Fruit fly (Drosophila melanogaster) whole organism, embryonic: Measurements from ENCODE around the gene Rab9Db.

Source experiments
- Aef1 ChIP-seq: fragments of 200-800 bp; sonication (Bioruptor generic); IDR thresholded peaks from 3 replicates; pipeline ENCODE4 v1.3.6; 2022; ENCODE audit warnings: missing biosample characterization, missing genetic modification characterization
- Atf-2 ChIP-seq: fragments of 200-800 bp; sonication (Bioruptor generic); optimal IDR thresholded peaks from 2 replicates; lab custom pipeline; 2016; ENCODE audit warnings: missing biosample characterization, missing genetic modification characterization
- BEAF-32 ChIP-seq: fragments of 200-800 bp; sonication (Bioruptor generic); optimal IDR thresholded peaks from 3 replicates; lab custom pipeline; 2017; ENCODE audit warnings: missing biosample characterization, missing genetic modification characterization, mild to moderate bottlenecking, moderate library complexity, missing genetic modification reagents
- Blimp-1 ChIP-seq: fragments of 200-800 bp; sonication (Bioruptor generic); optimal IDR thresholded peaks from 3 replicates; lab custom pipeline; 2018; ENCODE audit warnings: missing biosample characterization, missing genetic modification characterization, mild to moderate bottlenecking, moderate library complexity, missing genetic modification reagents
- CG10543 ChIP-seq: fragments of 200-800 bp; sonication (Bioruptor generic); optimal IDR thresholded peaks from 3 replicates; lab custom pipeline; 2017; ENCODE audit warnings: missing biosample characterization, mild to moderate bottlenecking, missing genetic modification characterization, moderate library complexity
- CG10565 ChIP-seq: fragments of 200-800 bp; sonication (Bioruptor generic); optimal IDR thresholded peaks from 3 replicates; lab custom pipeline; 2016; ENCODE audit warnings: missing biosample characterization, mild to moderate bottlenecking, missing genetic modification characterization
- CG12299 ChIP-seq: fragments of 200-800 bp; sonication (Bioruptor generic); optimal IDR thresholded peaks from 2 replicates; lab custom pipeline; 2018; ENCODE audit warnings: missing biosample characterization, mild to moderate bottlenecking, missing genetic modification characterization
- CG14014 ChIP-seq: fragments of 200-800 bp; sonication (Bioruptor generic); IDR thresholded peaks from 2 replicates; pipeline ENCODE4 v1.3.6; 2022; ENCODE audit warnings: missing biosample characterization, missing genetic modification characterization
- CG1647 ChIP-seq: fragments of 200-800 bp; sonication (Bioruptor generic); optimal IDR thresholded peaks from 3 replicates; lab custom pipeline; 2016; ENCODE audit warnings: missing biosample characterization, missing genetic modification characterization
- CG17912 ChIP-seq: fragments of 200-800 bp; sonication (Bioruptor generic); optimal IDR thresholded peaks from 2 replicates; lab custom pipeline; 2018; ENCODE audit warnings: missing biosample characterization, mild to moderate bottlenecking, missing genetic modification characterization
- CG18011 ChIP-seq: fragments of 200-800 bp; sonication (Bioruptor generic); optimal IDR thresholded peaks from 2 replicates; lab custom pipeline; 2017; ENCODE audit warnings: missing biosample characterization, missing genetic modification characterization, mild to moderate bottlenecking, moderate library complexity, missing genotype
- CG3065 ChIP-seq: fragments of 200-800 bp; sonication (Bioruptor generic); optimal IDR thresholded peaks from 2 replicates; lab custom pipeline; 2016; ENCODE audit warnings: missing biosample characterization, missing genetic modification characterization
- CG31441 ChIP-seq: fragments of 200-800 bp; sonication (Bioruptor generic); IDR thresholded peaks from 2 replicates; pipeline ENCODE4 v1.3.6; 2022; ENCODE audit warnings: missing biosample characterization, missing genetic modification characterization
- CG3281 ChIP-seq: fragments of 200-800 bp; sonication (Bioruptor generic); optimal IDR thresholded peaks from 3 replicates; lab custom pipeline; 2017; ENCODE audit warnings: missing biosample characterization, mild to moderate bottlenecking, missing genetic modification characterization
- CG6272 ChIP-seq: fragments of 200-800 bp; sonication (Bioruptor generic); IDR thresholded peaks from 2 replicates; pipeline ENCODE4 v1.3.6; 2022; ENCODE audit warnings: missing biosample characterization, missing genetic modification characterization
- CG6689 ChIP-seq: fragments of 200-800 bp; sonication (Bioruptor generic); IDR thresholded peaks from 2 replicates; pipeline ENCODE4 v1.3.6; 2022; ENCODE audit warnings: missing biosample characterization, missing genetic modification characterization
- CG7745 ChIP-seq: fragments of 200-800 bp; sonication (Bioruptor generic); optimal IDR thresholded peaks from 2 replicates; lab custom pipeline; 2018; ENCODE audit warnings: missing biosample characterization, mild to moderate bottlenecking, missing genetic modification characterization, moderate library complexity
- CG8089 ChIP-seq: fragments of 200-800 bp; sonication (Bioruptor generic); optimal IDR thresholded peaks from 3 replicates; lab custom pipeline; 2016; ENCODE audit warnings: missing biosample characterization, missing genetic modification characterization
- CTCF ChIP-seq: fragments of 200-800 bp; sonication (Bioruptor generic); optimal IDR thresholded peaks from 2 replicates; lab custom pipeline; 2017; ENCODE audit warnings: missing biosample characterization, mild to moderate bottlenecking, missing genetic modification characterization, moderate library complexity
- Dref ChIP-seq: fragments of 200-800 bp; sonication (Bioruptor generic); IDR thresholded peaks from 2 replicates; pipeline ENCODE4 v1.3.6; 2022; ENCODE audit warnings: missing biosample characterization, missing genetic modification characterization
- E2f1 ChIP-seq: fragments of 200-800 bp; sonication (Bioruptor generic); IDR thresholded peaks from 2 replicates; pipeline ENCODE4 v1.3.6; 2022; ENCODE audit warnings: missing biosample characterization, missing genetic modification characterization
- Kr ChIP-seq: fragments of 200-800 bp; sonication (Bioruptor generic); optimal IDR thresholded peaks from 2 replicates; lab custom pipeline; 2017; ENCODE audit warnings: missing biosample characterization, mild to moderate bottlenecking, missing genetic modification characterization
- NC2α ChIP-seq: fragments of 200-800 bp; sonication (Bioruptor generic); optimal IDR thresholded peaks from 2 replicates; lab custom pipeline; 2016; ENCODE audit warnings: missing biosample characterization, missing genetic modification characterization
- Nf-YB ChIP-seq: fragments of 200-800 bp; sonication (Bioruptor generic); optimal IDR thresholded peaks from 3 replicates; lab custom pipeline; 2019; ENCODE audit warnings: missing biosample characterization, mild to moderate bottlenecking, missing genetic modification characterization, moderate library complexity
- Opbp ChIP-seq: fragments of 200-800 bp; sonication (Bioruptor generic); IDR thresholded peaks from 3 replicates; pipeline ENCODE4 v1.3.6; 2022; ENCODE audit warnings: missing biosample characterization, missing genetic modification characterization; ENCODE audit not compliant: partially characterized antibody
- Six4 ChIP-seq: fragments of 200-800 bp; sonication (Bioruptor generic); optimal IDR thresholded peaks from 2 replicates; lab custom pipeline; 2016; ENCODE audit warnings: missing biosample characterization, missing genetic modification characterization
- abd-A ChIP-seq: fragments of 200-800 bp; sonication (Bioruptor generic); optimal IDR thresholded peaks from 3 replicates; lab custom pipeline; 2019; ENCODE audit warnings: missing biosample characterization, mild to moderate bottlenecking, missing genetic modification characterization, moderate library complexity
- cas ChIP-seq: fragments of 200-800 bp; sonication (Bioruptor generic); IDR thresholded peaks from 2 replicates; pipeline ENCODE4 v1.3.6; 2022; ENCODE audit warnings: missing biosample characterization, missing genetic modification characterization
- chn ChIP-seq: fragments of 200-800 bp; sonication (Bioruptor generic); optimal IDR thresholded peaks from 2 replicates; lab custom pipeline; 2016; ENCODE audit warnings: missing biosample characterization, missing genetic modification characterization
- croc ChIP-seq: fragments of 200-800 bp; sonication (Bioruptor generic); conservative IDR thresholded peaks from 3 replicates; pipeline ENCODE4 v1.3.6; 2022; ENCODE audit warnings: missing biosample characterization, missing genetic modification characterization
- crol ChIP-seq: fragments of 200-800 bp; sonication (Bioruptor generic); IDR thresholded peaks from 2 replicates; pipeline ENCODE4 v1.3.6; 2022; ENCODE audit warnings: missing biosample characterization, missing genetic modification characterization
- dm ChIP-seq: fragments of 200-800 bp; sonication (Bioruptor generic); optimal IDR thresholded peaks from 3 replicates; lab custom pipeline; 2016; ENCODE audit warnings: missing biosample characterization, missing genetic modification characterization
- dmrt99B ChIP-seq: fragments of 200-800 bp; sonication (Bioruptor generic); optimal IDR thresholded peaks from 2 replicates; lab custom pipeline; 2018; ENCODE audit warnings: missing biosample characterization, mild to moderate bottlenecking, missing genetic modification characterization, moderate library complexity
- ems ChIP-seq: fragments of 200-800 bp; sonication (Bioruptor generic); optimal IDR thresholded peaks from 3 replicates; lab custom pipeline; 2016; ENCODE audit warnings: missing biosample characterization, missing genetic modification characterization
- eve ChIP-seq, 2 experiments: fragments of >200 bp; optimal IDR thresholded peaks; 2 replicates each; lab custom pipeline; 2017; ENCODE audit warnings: missing biosample characterization in 2 of 2, missing genetic modification characterization in 2 of 2
- ftz-f1 ChIP-seq: fragments of 200-800 bp; sonication (Bioruptor generic); optimal IDR thresholded peaks from 2 replicates; lab custom pipeline; 2016; ENCODE audit warnings: missing biosample characterization, missing genetic modification characterization
- gce ChIP-seq: fragments of 200-800 bp; sonication (Bioruptor generic); IDR thresholded peaks from 3 replicates; pipeline ENCODE4 v1.3.6; 2022; ENCODE audit warnings: missing biosample characterization, missing genetic modification characterization
- ham ChIP-seq: fragments of 200-800 bp; sonication (Bioruptor generic); IDR thresholded peaks from 2 replicates; pipeline ENCODE4 v1.3.6; 2022; ENCODE audit warnings: missing biosample characterization, missing genetic modification characterization
- hbn ChIP-seq: fragments of 200-800 bp; sonication (Bioruptor generic); IDR thresholded peaks from 2 replicates; pipeline ENCODE4 v1.3.6; 2022; ENCODE audit warnings: missing biosample characterization, missing genetic modification characterization; ENCODE audit not compliant: partially characterized antibody
- jumu ChIP-seq: fragments of 200-800 bp; sonication (Bioruptor generic); optimal IDR thresholded peaks from 3 replicates; lab custom pipeline; 2016; ENCODE audit warnings: missing biosample characterization, missing genetic modification characterization
- kay ChIP-seq: fragments of 200-800 bp; sonication (Bioruptor generic); optimal IDR thresholded peaks from 2 replicates; lab custom pipeline; 2016; ENCODE audit warnings: missing biosample characterization, missing genetic modification characterization
- luna ChIP-seq: fragments of 200-800 bp; sonication (Bioruptor generic); optimal IDR thresholded peaks from 2 replicates; lab custom pipeline; 2016; ENCODE audit warnings: missing biosample characterization, missing genetic modification characterization
- pan ChIP-seq, 4 experiments: fragments of >200 bp in 3 of 4; fragments of 200-800 bp in 1 of 4; sonication (Bioruptor generic) in 1 of 4; optimal IDR thresholded peaks in 3 of 4; IDR thresholded peaks in 1 of 4; 2 replicates each; pipeline versions ENCODE4 v1.3.6 to Lab custom; 2017 to 2022; ENCODE audit warnings: missing biosample characterization in 2 of 4, missing genetic modification characterization in 2 of 4, mixed read lengths in 1 of 4
- pum ChIP-seq: fragments of 200-800 bp; sonication (Bioruptor generic); optimal IDR thresholded peaks from 2 replicates; lab custom pipeline; 2016; ENCODE audit warnings: missing biosample characterization, missing genetic modification characterization
- row ChIP-seq: fragments of 200-800 bp; sonication (Bioruptor generic); IDR thresholded peaks from 3 replicates; pipeline ENCODE4 v1.3.6; 2022; ENCODE audit warnings: missing biosample characterization, missing genetic modification characterization
- scrt ChIP-seq: fragments of 200-800 bp; sonication (Bioruptor generic); optimal IDR thresholded peaks from 2 replicates; lab custom pipeline; 2018; ENCODE audit warnings: missing biosample characterization, mild to moderate bottlenecking, missing genetic modification characterization, moderate library complexity
- sd ChIP-seq: fragments of 200-800 bp; sonication (Bioruptor generic); optimal IDR thresholded peaks from 3 replicates; lab custom pipeline; 2018; ENCODE audit warnings: missing biosample characterization, mild to moderate bottlenecking, missing genetic modification characterization, moderate library complexity
- seq ChIP-seq: fragments of 200-800 bp; sonication (Bioruptor generic); IDR thresholded peaks from 2 replicates; pipeline ENCODE4 v1.3.6; 2022; ENCODE audit warnings: missing biosample characterization, missing genetic modification characterization
- sob ChIP-seq: fragments of 200-800 bp; sonication (Bioruptor generic); IDR thresholded peaks from 2 replicates; pipeline ENCODE4 v1.3.6; 2022; ENCODE audit warnings: missing biosample characterization, missing genetic modification characterization
- tap ChIP-seq: fragments of 200-800 bp; optimal IDR thresholded peaks from 3 replicates; lab custom pipeline; 2019; ENCODE audit warnings: missing biosample characterization, mild to moderate bottlenecking, missing genetic modification characterization, moderate library complexity
- trem ChIP-seq: fragments of 200-800 bp; optimal IDR thresholded peaks from 3 replicates; lab custom pipeline; 2019; ENCODE audit warnings: missing biosample characterization, mild to moderate bottlenecking, missing genetic modification characterization, moderate library complexity
- tup ChIP-seq: fragments of 200-800 bp; sonication (Bioruptor generic); optimal IDR thresholded peaks from 2 replicates; lab custom pipeline; 2016; ENCODE audit warnings: missing biosample characterization, mild to moderate bottlenecking, missing genetic modification characterization, moderate library complexity

Gene Rab9Db

dm6 chrX:10628874-10629273, 5.8 kb upstream of the Rab9Db start (continued):
- peak; percentile 38 for TF ChIP-seq Nf-YB (GFP tag; lab: Kevin White, UChicago)
- TF ChIP-seq CG3065 (GFP tag; lab: Kevin White, UChicago) = no peak
- TF ChIP-seq dm (GFP tag; lab: Kevin White, UChicago) = no peak
- TF ChIP-seq CG14014 (GFP tag; lab: Robert Waterston, UW) = no peak
- TF ChIP-seq CG10565 (GFP tag; lab: Kevin White, UChicago) = no peak
- peak; percentile 16 for TF ChIP-seq Atf-2
- peak; percentile 47; the same call in 2 of the 3 replicates for TF ChIP-seq row (GFP tag; lab: Robert Waterston, UW)
- no peak for TF ChIP-seq ham (GFP tag; lab: Robert Waterston, UW)
- no peak for TF ChIP-seq BEAF-32 (GFP tag; lab: Kevin White, UChicago)
- no peak for TF ChIP-seq CG10543 (GFP tag; lab: Kevin White, UChicago)
- TF ChIP-seq tap (tag; lab: Kevin White, UChicago) = no peak
- peak; percentile 20 for TF ChIP-seq ems (GFP tag; lab: Kevin White, UChicago)
- no peak for TF ChIP-seq pan (optimal IDR thresholded peaks at IDR 0.05; lab: Kevin White, UChicago)
- TF ChIP-seq pan (GFP tag; optimal IDR thresholded peaks at IDR 0.05 in 1 of 2, IDR thresholded peaks at IDR 0.05 in 1 of 2) = no peak
- TF ChIP-seq abd-A (tag; lab: Kevin White, UChicago) = no peak
- TF ChIP-seq croc = no peak
- peak; percentile 4 for TF ChIP-seq Six4 (GFP tag; lab: Kevin White, UChicago)
- TF ChIP-seq CG8089 = no peak
- no peak for TF ChIP-seq eve (GFP tag; optimal IDR thresholded peaks at IDR 0.05; lab: Kevin White, UChicago)
- no peak for TF ChIP-seq CG1647
- TF ChIP-seq scrt (GFP tag; lab: Kevin White, UChicago) = peak; percentile 28
- no peak for TF ChIP-seq Dref (GFP tag; lab: Robert Waterston, UW)
- TF ChIP-seq CG12299 (tag; lab: Kevin White, UChicago) = no peak
- no peak for TF ChIP-seq cas (GFP tag; lab: Robert Waterston, UW)
- TF ChIP-seq E2f1 (GFP tag; lab: Robert Waterston, UW) = peak; percentile 18; the same call in 1 of the 2 replicates
- no peak for TF ChIP-seq CG6272 (GFP tag; lab: Robert Waterston, UW)
- TF ChIP-seq CTCF (GFP tag; lab: Kevin White, UChicago) = no peak
- no peak for TF ChIP-seq CG6689 (GFP tag; lab: Robert Waterston, UW)
- TF ChIP-seq CG17912 = no peak
- TF ChIP-seq trem (tag; lab: Kevin White, UChicago) = no peak
- TF ChIP-seq NC2α (GFP tag; lab: Kevin White, UChicago) = no peak
- 0 out of 2 replicates have a peak, but pooled peaks have one; percentile 19 for TF ChIP-seq seq (GFP tag; lab: Robert Waterston, UW)
- no peak for TF ChIP-seq tup (GFP tag; lab: Kevin White, UChicago)
- no peak for TF ChIP-seq crol (GFP tag; lab: Robert Waterston, UW)
- peak; percentile 45 for TF ChIP-seq Blimp-1 (GFP tag; lab: Kevin White, UChicago)
- TF ChIP-seq dmrt99B (tag; lab: Kevin White, UChicago) = peak; percentile 62
- no peak for TF ChIP-seq jumu
- TF ChIP-seq ftz-f1 (GFP tag; lab: Kevin White, UChicago) = no peak
- TF ChIP-seq gce (GFP tag; lab: Robert Waterston, UW) = no peak
- TF ChIP-seq pum (GFP tag; lab: Kevin White, UChicago) = no peak
- TF ChIP-seq CG7745 = no peak
- TF ChIP-seq Opbp (GFP tag; lab: Robert Waterston, UW) = no peak
- no peak for TF ChIP-seq sob
- TF ChIP-seq CG31441 = peak; percentile 66
- no peak for TF ChIP-seq kay (GFP tag; lab: Kevin White, UChicago)
- TF ChIP-seq Kr (GFP tag; lab: Kevin White, UChicago) = no peak
- peak; percentile 62 for TF ChIP-seq CG3281
- no peak for TF ChIP-seq CG18011 (GFP tag; lab: Kevin White, UChicago)
- TF ChIP-seq Aef1 (GFP tag; lab: Robert Waterston, UW) = no peak
- TF ChIP-seq sd = no peak
- TF ChIP-seq hbn (GFP tag; lab: Robert Waterston, UW) = no peak
- TF ChIP-seq luna = no peak
- peak; percentile 1 for TF ChIP-seq chn
